Worm (Caenorhabditis elegans) whole organism, mixed stage, embryonic: ENCODE results near the gene kbp-2.

Experiments used
- ceh-43 ChIP-seq: fragments of 200-800 bp; sonication (Bioruptor generic); optimal IDR thresholded peaks from 2 replicates; lab custom pipeline; 2018; ENCODE audit warnings: mild to moderate bottlenecking, missing genetic modification characterization, moderate library complexity, missing compliant biosample characterization
- ces-1 ChIP-seq: fragments of 150-350 bp; optimal IDR thresholded peaks from 2 replicates; lab custom pipeline; 2014; ENCODE audit warnings: missing biosample characterization, missing genetic modification reagents, missing genetic modification characterization
- elt-1 ChIP-seq: sonication (generic microtip); optimal IDR thresholded peaks from 2 replicates; lab custom pipeline; 2017; ENCODE audit warnings: missing genetic modification characterization, mild to moderate bottlenecking, missing compliant biosample characterization, antibody characterized with exemption, moderate library complexity, borderline replicate concordance; ENCODE audit not compliant: insufficient read depth
- lsy-2 ChIP-seq: fragments of 150-350 bp; optimal IDR thresholded peaks from 2 replicates; lab custom pipeline; 2014; ENCODE audit warnings: missing biosample characterization, missing genetic modification characterization
- mep-1 ChIP-seq: fragments of 150-350 bp; optimal IDR thresholded peaks from 2 replicates; lab custom pipeline; 2017; ENCODE audit warnings: missing biosample characterization, missing genetic modification reagents, missing genetic modification characterization, inconsistent platforms
- nhr-28 ChIP-seq: fragments of 150-350 bp; optimal IDR thresholded peaks from 2 replicates; lab custom pipeline; 2014; ENCODE audit warnings: missing biosample characterization, missing genetic modification characterization
- nhr-76 ChIP-seq: sonication (generic microtip); optimal IDR thresholded peaks from 2 replicates; lab custom pipeline; 2017; ENCODE audit warnings: missing biosample characterization, missing genetic modification characterization
- pha-4 ChIP-seq: fragments of 150-350 bp; optimal IDR thresholded peaks from 2 replicates; lab custom pipeline; 2018; ENCODE audit warnings: missing biosample characterization, missing genetic modification reagents, missing genetic modification characterization
- snpc-4 ChIP-seq: fragments of 150-350 bp; optimal IDR thresholded peaks from 2 replicates; lab custom pipeline; 2014; ENCODE audit warnings: missing biosample characterization, missing genetic modification characterization
- sptf-1 ChIP-seq: sonication (generic microtip); optimal IDR thresholded peaks from 2 replicates; lab custom pipeline; 2017; ENCODE audit warnings: mild to moderate bottlenecking, missing genetic modification characterization, moderate library complexity, missing compliant biosample characterization
- ztf-11 ChIP-seq: fragments of 150-350 bp; optimal IDR thresholded peaks from 2 replicates; lab custom pipeline; 2014; ENCODE audit warnings: missing biosample characterization, missing genetic modification characterization

ce11 chrIII:4910956-4911355 lies 7.3 kb upstream of the kbp-2 start, which contains the start of gene F26F4.2:
- TF ChIP-seq snpc-4 (tag; lab: Kevin White, UChicago), result no peak
- no peak for TF ChIP-seq lsy-2
- no peak for TF ChIP-seq sptf-1 (tag; lab: Kevin White, UChicago)
- TF ChIP-seq elt-1 (tag; lab: Kevin White, UChicago), result no peak
- TF ChIP-seq ces-1, result no peak
- no peak for TF ChIP-seq mep-1 (tag; lab: Kevin White, UChicago)
- no peak for TF ChIP-seq nhr-28 (tag; lab: Kevin White, UChicago)
- no peak for TF ChIP-seq pha-4 (tag; lab: Kevin White, UChicago)
- no peak for TF ChIP-seq ztf-11 (tag; lab: Kevin White, UChicago)
- TF ChIP-seq nhr-76 (tag; lab: Kevin White, UChicago), result no peak
- TF ChIP-seq ceh-43 (GFP tag; lab: Kevin White, UChicago), result no peak
